Fruit fly (Drosophila melanogaster): ENCODE measurements around the gene djl.

- TF ChIP-seq CTCF (optimal IDR thresholded peaks at IDR 0.05) (no peak), CG8478 (optimal IDR thresholded peaks at IDR 0.05) (no peak)
These were observed 49.3 kb downstream of the djl start for dm6 chr3R:7109760-7110303.

Measured in S2 (cell line).